Worm (Caenorhabditis elegans) whole organism, L2 larva: ENCODE data around the gene srh-30.

ENCODE experiments used
- alr-1 ChIP-seq: fragments of 150-350 bp; optimal IDR thresholded peaks from 2 replicates; lab custom pipeline; 2014; ENCODE audit warnings: missing biosample characterization, missing genetic modification characterization
- blmp-1 ChIP-seq: sonication (generic microtip); optimal IDR thresholded peaks from 2 replicates; lab custom pipeline; 2017; ENCODE audit warnings: missing genetic modification characterization, mild to moderate bottlenecking, missing compliant biosample characterization, antibody characterized with exemption, moderate library complexity; ENCODE audit not compliant: insufficient read depth
- dmd-4 ChIP-seq: sonication (generic microtip); optimal IDR thresholded peaks from 2 replicates; lab custom pipeline; 2017; ENCODE audit warnings: missing biosample characterization, missing genetic modification characterization
- egl-27 ChIP-seq: sonication (generic microtip); optimal IDR thresholded peaks from 3 replicates; lab custom pipeline; 2017; ENCODE audit warnings: missing biosample characterization, missing genetic modification reagents, missing genetic modification characterization
- mdl-1 ChIP-seq, 2 experiments: fragments of 150-350 bp in 1 of 2; sonication (generic microtip) in 1 of 2; optimal IDR thresholded peaks; 2 replicates each; lab custom pipeline; 2017; ENCODE audit warnings: missing biosample characterization in 2 of 2, missing genetic modification characterization in 2 of 2
- nhr-11 ChIP-seq: fragments of 150-350 bp; optimal IDR thresholded peaks from 2 replicates; lab custom pipeline; 2014; ENCODE audit warnings: missing biosample characterization, missing genetic modification characterization
- unc-62 ChIP-seq: fragments of 150-350 bp; optimal IDR thresholded peaks from 2 replicates; lab custom pipeline; 2014; ENCODE audit warnings: missing biosample characterization, missing genetic modification reagents, missing genetic modification characterization

ce11 chrV:6796264-6796663 lies 24.7 kb upstream of the srh-30 start:
- no peak for TF ChIP-seq egl-27 (tag; lab: Kevin White, UChicago)
- no peak for TF ChIP-seq nhr-11 (tag; lab: Kevin White, UChicago)
- TF ChIP-seq unc-62 (GFP tag; lab: Kevin White, UChicago): no peak
- no peak for TF ChIP-seq blmp-1 (tag; lab: Kevin White, UChicago)
- no peak for TF ChIP-seq dmd-4 (tag; lab: Kevin White, UChicago)
- TF ChIP-seq alr-1 (tag; lab: Kevin White, UChicago): no peak
- no peak for TF ChIP-seq mdl-1 (tag; optimal IDR thresholded peaks at IDR 0.05; lab: Kevin White, UChicago)
